Worm (Caenorhabditis elegans) whole organism, L1 larva: ENCODE results near the gene sucl-1.

Experiments
- C16A3.4 ChIP-seq: fragments of 150-350 bp; optimal IDR thresholded peaks from 2 replicates; lab custom pipeline; 2014; ENCODE audit warnings: missing biosample characterization, missing genetic modification characterization
- C34B4.2 ChIP-seq: sonication (generic microtip); optimal IDR thresholded peaks from 2 replicates; lab custom pipeline; 2017; ENCODE audit warnings: mild to moderate bottlenecking, missing genetic modification characterization, missing compliant biosample characterization
- F16B12.6 ChIP-seq: fragments of 150-350 bp; optimal IDR thresholded peaks from 2 replicates; lab custom pipeline; 2014; ENCODE audit warnings: missing biosample characterization, missing genetic modification characterization
- Y116A8C.19 ChIP-seq: sonication (generic microtip); optimal IDR thresholded peaks from 2 replicates; lab custom pipeline; 2016; ENCODE audit warnings: missing compliant biosample characterization, missing genetic modification characterization, borderline replicate concordance
- alr-1 ChIP-seq: fragments of 200-800 bp; sonication (Bioruptor generic); optimal IDR thresholded peaks from 2 replicates; lab custom pipeline; 2018; ENCODE audit warnings: borderline replicate concordance, mild to moderate bottlenecking, missing genetic modification characterization, missing compliant biosample characterization
- blmp-1 ChIP-seq: fragments of 150-350 bp; optimal IDR thresholded peaks from 2 replicates; lab custom pipeline; 2014; ENCODE audit warnings: missing biosample characterization, missing genetic modification characterization
- dsc-1 ChIP-seq: sonication (generic microtip); optimal IDR thresholded peaks from 2 replicates; lab custom pipeline; 2016; ENCODE audit warnings: mild to moderate bottlenecking, missing genetic modification characterization, missing compliant biosample characterization
- efl-1 ChIP-seq, 4 experiments: fragments of 150-350 bp; optimal IDR thresholded peaks in 3 of 4; peaks in 1 of 4; 1 replicate in 1 of 4; 2 replicates in 3 of 4; lab custom pipeline; 2014; ENCODE audit warnings: missing biosample characterization in 2 of 4, missing genetic modification characterization in 2 of 4, missing genetic modification reagents in 2 of 4
- elt-2 ChIP-seq: sonication (generic microtip); optimal IDR thresholded peaks from 2 replicates; lab custom pipeline; 2016; ENCODE audit warnings: missing genetic modification characterization, mild to moderate bottlenecking, inconsistent platforms, missing compliant biosample characterization, missing genetic modification reagents
- ets-5 ChIP-seq: fragments of 200-800 bp; sonication (Bioruptor generic); IDR thresholded peaks from 2 replicates; pipeline ENCODE4 v1.3.6; 2022; ENCODE audit warnings: missing genetic modification characterization, missing compliant biosample characterization
- fkh-4 ChIP-seq: sonication (generic microtip); optimal IDR thresholded peaks from 2 replicates; lab custom pipeline; 2016; ENCODE audit warnings: missing compliant biosample characterization, missing genetic modification characterization, borderline replicate concordance
- fkh-8 ChIP-seq: sonication (generic microtip); optimal IDR thresholded peaks from 2 replicates; lab custom pipeline; 2016; ENCODE audit warnings: mild to moderate bottlenecking, missing genetic modification characterization, missing compliant biosample characterization
- fos-1 ChIP-seq: fragments of 150-350 bp; optimal IDR thresholded peaks from 2 replicates; lab custom pipeline; 2014; ENCODE audit warnings: missing biosample characterization, missing genetic modification characterization
- hpl-2 ChIP-seq: fragments of 150-350 bp; optimal IDR thresholded peaks from 2 replicates; lab custom pipeline; 2014; ENCODE audit warnings: missing biosample characterization, missing genetic modification reagents, missing genetic modification characterization
- isw-1 ChIP-seq: fragments of 200-800 bp; sonication (Bioruptor generic); IDR thresholded peaks from 2 replicates; pipeline ENCODE4 v1.3.6; 2022; ENCODE audit warnings: missing genetic modification characterization, missing compliant biosample characterization
- jun-1 ChIP-seq: fragments of 150-350 bp; optimal IDR thresholded peaks from 2 replicates; lab custom pipeline; 2014; ENCODE audit warnings: missing biosample characterization, missing genetic modification reagents, missing genetic modification characterization
- lin-14 ChIP-seq: fragments of 200-800 bp; sonication (Bioruptor generic); optimal IDR thresholded peaks from 2 replicates; lab custom pipeline; 2018; ENCODE audit warnings: mild to moderate bottlenecking, missing genetic modification characterization, moderate library complexity, missing compliant biosample characterization
- lin-35 ChIP-seq, 2 experiments: fragments of 150-350 bp; optimal IDR thresholded peaks; 2 replicates each; lab custom pipeline; 2014; ENCODE audit warnings: missing biosample characterization in 2 of 2, missing genetic modification characterization in 2 of 2, missing genetic modification reagents in 2 of 2
- nhr-20 ChIP-seq: sonication (generic microtip); optimal IDR thresholded peaks from 2 replicates; lab custom pipeline; 2016; ENCODE audit warnings: mild to moderate bottlenecking, missing genetic modification characterization, missing compliant biosample characterization
- nhr-71 ChIP-seq: sonication (generic microtip); optimal IDR thresholded peaks from 2 replicates; lab custom pipeline; 2016; ENCODE audit warnings: mild to moderate bottlenecking, missing genetic modification characterization, moderate library complexity, missing compliant biosample characterization
- nhr-77 ChIP-seq: fragments of 150-350 bp; optimal IDR thresholded peaks from 2 replicates; lab custom pipeline; 2014; ENCODE audit warnings: missing biosample characterization, missing genetic modification characterization
- nhr-84 ChIP-seq: sonication (generic microtip); optimal IDR thresholded peaks from 2 replicates; lab custom pipeline; 2017; ENCODE audit warnings: missing biosample characterization, missing genetic modification characterization
- nhr-90 ChIP-seq: sonication (generic microtip); optimal IDR thresholded peaks from 2 replicates; lab custom pipeline; 2016; ENCODE audit warnings: mild to moderate bottlenecking, missing genetic modification characterization, missing compliant biosample characterization; ENCODE audit not compliant: poor library complexity
- rnt-1 ChIP-seq: sonication (generic microtip); optimal IDR thresholded peaks from 2 replicates; lab custom pipeline; 2016; ENCODE audit warnings: mild to moderate bottlenecking, missing genetic modification characterization, moderate library complexity, missing compliant biosample characterization
- sptf-1 ChIP-seq: fragments of 150-350 bp; optimal IDR thresholded peaks from 2 replicates; lab custom pipeline; 2014; ENCODE audit warnings: missing biosample characterization, missing genetic modification characterization
- unc-30 ChIP-seq: sonication (generic microtip); optimal IDR thresholded peaks from 2 replicates; lab custom pipeline; 2017; ENCODE audit warnings: missing biosample characterization, missing genetic modification characterization
- unc-62 ChIP-seq: fragments of 150-350 bp; optimal IDR thresholded peaks from 2 replicates; lab custom pipeline; 2014; ENCODE audit warnings: missing biosample characterization, missing genetic modification reagents, missing genetic modification characterization
- unc-98 ChIP-seq: fragments of 200-800 bp; sonication (Bioruptor generic); IDR thresholded peaks from 2 replicates; pipeline ENCODE4 v1.3.6; 2022; ENCODE audit warnings: missing genetic modification characterization, missing compliant biosample characterization
- zag-1 ChIP-seq: fragments of 150-350 bp; optimal IDR thresholded peaks from 2 replicates; lab custom pipeline; 2014; ENCODE audit warnings: missing biosample characterization, missing genetic modification characterization
- zip-4 ChIP-seq: fragments of 200-800 bp; sonication (Bioruptor generic); optimal IDR thresholded peaks from 2 replicates; lab custom pipeline; 2018; ENCODE audit warnings: mild to moderate bottlenecking, missing genetic modification characterization, moderate library complexity, missing compliant biosample characterization
- ztf-4 ChIP-seq: fragments of 150-350 bp; optimal IDR thresholded peaks from 2 replicates; lab custom pipeline; 2014; ENCODE audit warnings: missing biosample characterization, missing genetic modification characterization

sucl-1 gene

DNA sequence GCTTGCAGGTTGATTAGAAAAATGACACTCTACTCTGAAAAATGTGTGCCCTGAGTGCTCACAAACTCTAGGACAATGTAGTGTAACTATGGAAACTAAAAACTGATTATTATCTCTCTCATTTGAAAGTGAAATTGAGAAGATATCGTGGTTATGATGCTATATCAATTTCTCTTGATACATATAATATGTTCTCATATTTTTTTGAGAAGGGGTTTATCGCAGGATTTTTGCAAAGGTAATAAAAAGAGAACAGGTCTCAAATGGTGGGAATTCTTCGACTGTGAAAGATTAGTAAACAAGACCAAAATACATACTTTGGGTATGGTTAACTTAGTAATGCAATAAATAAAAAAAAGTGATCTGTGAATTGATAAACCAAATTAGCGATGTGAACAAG, 16.2 kb upstream of the sucl-1 start:
- TF ChIP-seq efl-1 (optimal IDR thresholded peaks at IDR 0.05; lab: Kevin White, UChicago), result no peak
- peak in 1 of 2 experiments; percentile 64 for TF ChIP-seq efl-1 (GFP tag; optimal IDR thresholded peaks at IDR 0.05 in 1 of 2; lab: Kevin White, UChicago)
- TF ChIP-seq blmp-1 (tag; lab: Kevin White, UChicago), result peak; percentile 39
- no peak for TF ChIP-seq zip-4 (GFP tag; lab: Kevin White, UChicago)

ce11 chrX:14739466-14739865, 14.4 kb upstream of the sucl-1 start:
- no peak for TF ChIP-seq F16B12.6 (tag; lab: Kevin White, UChicago)
- peak; percentile 30 for TF ChIP-seq elt-2 (tag; lab: Kevin White, UChicago)

- no peak for TF ChIP-seq zag-1 (tag; lab: Kevin White, UChicago)
- no peak for TF ChIP-seq ztf-4 (tag; lab: Kevin White, UChicago)
- no peak for TF ChIP-seq nhr-84 (tag; lab: Kevin White, UChicago)
- TF ChIP-seq fkh-8 (tag; lab: Kevin White, UChicago), result no peak
- TF ChIP-seq lin-14, result peak; percentile 47
- TF ChIP-seq fkh-4 (tag; lab: Kevin White, UChicago), result no peak
- TF ChIP-seq zip-4 (GFP tag; lab: Kevin White, UChicago), result no peak
- no peak for TF ChIP-seq isw-1 (GFP tag; lab: Robert Waterston, UW)
Observed at ce11 chrX:14740019-14740418, 13.8 kb upstream of the sucl-1 start, which contains the start of gene C05G5.1. TSS of gene C05G5.1 (minus strand) at chrX:14740119.

- TF ChIP-seq blmp-1 (tag; lab: Kevin White, UChicago) (no peak), ztf-4 (tag; lab: Kevin White, UChicago) (peak; percentile 36), unc-98 (GFP tag; lab: Robert Waterston, UW) (no peak), alr-1 (tag; lab: Kevin White, UChicago) (no peak), C34B4.2 (tag; lab: Kevin White, UChicago) (no peak), Y116A8C.19 (no peak), C16A3.4 (tag; lab: Kevin White, UChicago) (no peak), F16B12.6 (tag; lab: Kevin White, UChicago) (no peak)
- TF ChIP-seq, all 84 proteins: peak for 1
Observed at ce11 chrX:14743210-14743609, 10.6 kb upstream of the sucl-1 start.

- no peak for TF ChIP-seq nhr-71 (tag; lab: Kevin White, UChicago)
- no peak for TF ChIP-seq fkh-4 (tag; lab: Kevin White, UChicago)
- no peak for TF ChIP-seq fkh-8 (tag; lab: Kevin White, UChicago)
- no peak for TF ChIP-seq nhr-90 (tag; lab: Kevin White, UChicago)
- no peak for TF ChIP-seq jun-1
- TF ChIP-seq, all 84 proteins: peak for 0
Observed at ce11 chrX:14743780-14744179, 10.0 kb upstream of the sucl-1 start, which contains the start of gene C05G5.7. TSS of gene C05G5.7 (minus strand) at chrX:14743780.

DNA sequence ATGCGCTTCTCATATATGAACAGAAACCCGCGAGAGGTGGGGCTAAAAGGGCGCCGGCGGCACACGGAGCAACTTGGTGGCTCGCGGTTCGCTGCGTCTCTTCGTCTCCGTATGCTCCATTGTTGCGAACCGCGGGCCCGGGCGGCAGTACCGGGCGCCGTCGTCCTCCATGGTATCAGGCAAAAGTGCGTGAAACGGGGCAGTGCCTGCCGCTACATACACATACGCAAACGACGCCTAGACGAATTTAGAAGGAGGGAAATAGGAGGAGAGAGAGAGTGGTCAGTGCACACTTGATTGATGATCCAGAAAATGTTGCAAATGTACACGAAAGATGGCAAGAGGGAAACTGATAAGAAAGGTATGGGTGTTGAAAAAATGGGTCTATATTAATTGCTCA, 9.3 kb upstream of the sucl-1 start:
- no peak for TF ChIP-seq hpl-2
- no peak for TF ChIP-seq fos-1 (tag; lab: Kevin White, UChicago)
- no peak for TF ChIP-seq rnt-1 (tag; lab: Kevin White, UChicago)
- peak; percentile 47 for TF ChIP-seq jun-1
- TF ChIP-seq elt-2 (tag; lab: Kevin White, UChicago), result peak; percentile 32
- no peak for TF ChIP-seq unc-30 (tag; lab: Kevin White, UChicago)
- TF ChIP-seq lin-35 (GFP tag; optimal IDR thresholded peaks at IDR 0.05; lab: Kevin White, UChicago), result no peak
- no peak for TF ChIP-seq nhr-77
- TF ChIP-seq nhr-20 (tag; lab: Kevin White, UChicago), result no peak
- TF ChIP-seq sptf-1 (tag; lab: Kevin White, UChicago), result no peak
- TF ChIP-seq ets-5 (GFP tag; lab: Robert Waterston, UW), result no peak
- peak; percentile 30 for TF ChIP-seq lin-14
- TF ChIP-seq unc-62, result no peak
- TF ChIP-seq dsc-1 (tag; lab: Kevin White, UChicago), result no peak
